Worm (Caenorhabditis elegans) whole organism, midembryonic: ENCODE measurements around the gene srw-62.

Experiments used
- T22C8.4 ChIP-seq: fragments of 200-800 bp; sonication (Bioruptor generic); IDR thresholded peaks from 2 replicates; pipeline ENCODE4 v1.3.6; 2022; ENCODE audit warnings: missing genetic modification characterization, missing compliant biosample characterization
- cog-1 ChIP-seq: sonication (generic microtip); optimal IDR thresholded peaks from 2 replicates; lab custom pipeline; 2016; ENCODE audit warnings: missing genetic modification characterization, missing compliant biosample characterization
- flt-1 ChIP-seq: fragments of 200-800 bp; sonication (Bioruptor generic); IDR thresholded peaks from 2 replicates; pipeline ENCODE4 v1.3.6; 2022; ENCODE audit warnings: missing genetic modification characterization, missing compliant biosample characterization
- klf-2 ChIP-seq: fragments of 200-800 bp; sonication (Bioruptor generic); conservative IDR thresholded peaks from 2 replicates; pipeline ENCODE4 v1.3.6; 2022; ENCODE audit warnings: missing genetic modification reagents, missing genetic modification characterization, missing compliant biosample characterization
- med-1 ChIP-seq: sonication (generic microtip); optimal IDR thresholded peaks from 2 replicates; lab custom pipeline; 2017; ENCODE audit warnings: missing genetic modification characterization, mild to moderate bottlenecking, missing compliant biosample characterization, antibody characterized with exemption, missing genetic modification reagents; ENCODE audit not compliant: insufficient read depth
- ref-1 ChIP-seq: fragments of 200-800 bp; sonication (Bioruptor generic); conservative IDR thresholded peaks from 2 replicates; pipeline ENCODE4 v1.3.6; 2022; ENCODE audit warnings: missing genetic modification reagents, missing genetic modification characterization, missing compliant biosample characterization
- tab-1 ChIP-seq: fragments of 200-800 bp; sonication (Bioruptor generic); IDR thresholded peaks from 2 replicates; pipeline ENCODE4 v1.3.6; 2022; ENCODE audit warnings: missing genetic modification characterization, missing compliant biosample characterization
- ztf-23 ChIP-seq: fragments of 200-800 bp; sonication (Bioruptor generic); IDR thresholded peaks from 2 replicates; pipeline ENCODE4 v1.3.6; 2022; ENCODE audit warnings: missing genetic modification reagents, missing genetic modification characterization, missing compliant biosample characterization
- ztf-29 ChIP-seq: fragments of 200-800 bp; sonication (Bioruptor generic); IDR thresholded peaks from 2 replicates; pipeline ENCODE4 v1.3.6; 2022; ENCODE audit warnings: missing genetic modification reagents, missing genetic modification characterization, missing compliant biosample characterization

Gene srw-62

ce11 chrII:7838661-7839060 lies 13.5 kb downstream of the srw-62 start:
- TF ChIP-seq cog-1 (tag; lab: Kevin White, UChicago) (no peak), klf-2 (GFP tag; lab: Robert Waterston, UW) (no peak), ztf-23 (GFP tag; lab: Robert Waterston, UW) (no peak)

ce11 chrII:7839703-7840102 lies 14.5 kb downstream of the srw-62 start:
- TF ChIP-seq tab-1 (GFP tag; lab: Robert Waterston, UW) (no peak), ztf-23 (GFP tag; lab: Robert Waterston, UW) (no peak), ref-1 (GFP tag; lab: Robert Waterston, UW) (no peak), cog-1 (tag; lab: Kevin White, UChicago) (no peak), flt-1 (GFP tag; lab: Robert Waterston, UW) (no peak), ztf-29 (no peak), med-1 (GFP tag; lab: Kevin White, UChicago) (no peak), klf-2 (GFP tag; lab: Robert Waterston, UW) (no peak), T22C8.4 (GFP tag; lab: Robert Waterston, UW) (no peak)

ce11 chrII:7842053-7842452 lies 16.8 kb downstream of the srw-62 start, which contains the start of gene klp-3:
klp-3 (plus strand) TSS chrII:7842353.
- no peak for TF ChIP-seq ref-1 (GFP tag; lab: Robert Waterston, UW)
- no peak for TF ChIP-seq ztf-29
- no peak for TF ChIP-seq tab-1 (GFP tag; lab: Robert Waterston, UW)
- no peak for TF ChIP-seq med-1 (GFP tag; lab: Kevin White, UChicago)
- TF ChIP-seq cog-1 (tag; lab: Kevin White, UChicago): no peak
- TF ChIP-seq flt-1 (GFP tag; lab: Robert Waterston, UW): no peak
- no peak for TF ChIP-seq klf-2 (GFP tag; lab: Robert Waterston, UW)
- TF ChIP-seq ztf-23 (GFP tag; lab: Robert Waterston, UW): no peak
- no peak for TF ChIP-seq T22C8.4 (GFP tag; lab: Robert Waterston, UW)

- no peak for TF ChIP-seq med-1 (GFP tag; lab: Kevin White, UChicago)
- no peak for TF ChIP-seq flt-1 (GFP tag; lab: Robert Waterston, UW)
- TF ChIP-seq cog-1 (tag; lab: Kevin White, UChicago): no peak
- TF ChIP-seq ref-1 (GFP tag; lab: Robert Waterston, UW): no peak
- TF ChIP-seq ztf-29: no peak
- TF ChIP-seq ztf-23 (GFP tag; lab: Robert Waterston, UW): no peak
- no peak for TF ChIP-seq T22C8.4 (GFP tag; lab: Robert Waterston, UW)
Observed at ce11 chrII:7845571-7846236, 20.5 kb downstream of the srw-62 start, which contains the start of gene T09A5.4. T09A5.4 (plus strand) TSS chrII:7846186.

ce11 chrII:7849697-7850096 lies 24.5 kb downstream of the srw-62 start, which contains the start of gene acr-7:
acr-7 (minus strand) TSS chrII:7849797.
- TF ChIP-seq klf-2 (GFP tag; lab: Robert Waterston, UW) (no peak), cog-1 (tag; lab: Kevin White, UChicago) (no peak), ztf-29 (no peak), flt-1 (GFP tag; lab: Robert Waterston, UW) (no peak), tab-1 (GFP tag; lab: Robert Waterston, UW) (no peak), T22C8.4 (GFP tag; lab: Robert Waterston, UW) (no peak), ztf-23 (GFP tag; lab: Robert Waterston, UW) (no peak), med-1 (GFP tag; lab: Kevin White, UChicago) (no peak), ref-1 (GFP tag; lab: Robert Waterston, UW) (no peak)

ce11 chrII:7850575-7850974 lies 25.4 kb downstream of the srw-62 start:
- TF ChIP-seq klf-2 (GFP tag; lab: Robert Waterston, UW) (no peak), med-1 (GFP tag; lab: Kevin White, UChicago) (no peak), ref-1 (GFP tag; lab: Robert Waterston, UW) (no peak), ztf-29 (no peak), cog-1 (tag; lab: Kevin White, UChicago) (no peak), ztf-23 (GFP tag; lab: Robert Waterston, UW) (no peak), T22C8.4 (GFP tag; lab: Robert Waterston, UW) (no peak), flt-1 (GFP tag; lab: Robert Waterston, UW) (no peak), tab-1 (GFP tag; lab: Robert Waterston, UW) (no peak)

- TF ChIP-seq flt-1 (GFP tag; lab: Robert Waterston, UW) (no peak), klf-2 (GFP tag; lab: Robert Waterston, UW) (no peak), ztf-29 (no peak), ref-1 (GFP tag; lab: Robert Waterston, UW) (no peak), T22C8.4 (GFP tag; lab: Robert Waterston, UW) (no peak), ztf-23 (GFP tag; lab: Robert Waterston, UW) (no peak), cog-1 (tag; lab: Kevin White, UChicago) (no peak), med-1 (GFP tag; lab: Kevin White, UChicago) (no peak), tab-1 (GFP tag; lab: Robert Waterston, UW) (no peak)
Observed at ce11 chrII:7851480-7851879, 26.3 kb downstream of the srw-62 start.

ce11 chrII:7853679-7854078 lies 28.5 kb downstream of the srw-62 start, which contains the start of gene T09A5.5:
T09A5.5 (minus strand) TSS chrII:7853779.
- TF ChIP-seq ref-1 (GFP tag; lab: Robert Waterston, UW): no peak
- no peak for TF ChIP-seq cog-1 (tag; lab: Kevin White, UChicago)
- TF ChIP-seq T22C8.4 (GFP tag; lab: Robert Waterston, UW): no peak
- no peak for TF ChIP-seq med-1 (GFP tag; lab: Kevin White, UChicago)
- no peak for TF ChIP-seq ztf-29
- no peak for TF ChIP-seq flt-1 (GFP tag; lab: Robert Waterston, UW)
- TF ChIP-seq tab-1 (GFP tag; lab: Robert Waterston, UW): no peak
- TF ChIP-seq ztf-23 (GFP tag; lab: Robert Waterston, UW): no peak
- no peak for TF ChIP-seq klf-2 (GFP tag; lab: Robert Waterston, UW)

ce11 chrII:7854942-7855341 lies 29.7 kb downstream of the srw-62 start, which contains the start of gene mdt-10:
mdt-10 (minus strand) TSS chrII:7855042.
- TF ChIP-seq flt-1 (GFP tag; lab: Robert Waterston, UW): no peak
- no peak for TF ChIP-seq klf-2 (GFP tag; lab: Robert Waterston, UW)
